Fruit fly (Drosophila melanogaster) whole organism, embryonic: ENCODE measurements around the gene EMC6.

Experiments
- Bteb2 ChIP-seq: fragments of 200-800 bp; sonication (Bioruptor generic); optimal IDR thresholded peaks from 2 replicates; lab custom pipeline; 2016; ENCODE audit warnings: missing biosample characterization, missing genetic modification characterization
- CG11695 ChIP-seq: fragments of 200-800 bp; sonication (Bioruptor generic); IDR thresholded peaks from 3 replicates; pipeline ENCODE4 v1.3.6; 2022; ENCODE audit warnings: missing biosample characterization, missing genetic modification characterization
- CG12104 ChIP-seq: fragments of 200-800 bp; sonication (Bioruptor generic); optimal IDR thresholded peaks from 3 replicates; lab custom pipeline; 2016; ENCODE audit warnings: missing biosample characterization, missing genetic modification characterization
- CG17568 ChIP-seq: fragments of 200-800 bp; sonication (Bioruptor generic); optimal IDR thresholded peaks from 2 replicates; lab custom pipeline; 2018; ENCODE audit warnings: missing biosample characterization, mild to moderate bottlenecking, missing genetic modification characterization, moderate library complexity
- CG3726 ChIP-seq: fragments of 200-800 bp; sonication (Bioruptor generic); IDR thresholded peaks from 3 replicates; pipeline ENCODE4, ENCODE4 v1.3.6; 2022; ENCODE audit warnings: missing biosample characterization, missing genetic modification characterization
- CTCF ChIP-seq: fragments of 200-800 bp; sonication (Bioruptor generic); optimal IDR thresholded peaks from 2 replicates; lab custom pipeline; 2017; ENCODE audit warnings: missing biosample characterization, mild to moderate bottlenecking, missing genetic modification characterization, moderate library complexity
- Myb ChIP-seq: fragments of 200-800 bp; sonication (Bioruptor generic); optimal IDR thresholded peaks from 2 replicates; lab custom pipeline; 2016; ENCODE audit warnings: missing biosample characterization, missing genetic modification characterization
- NC2α ChIP-seq: fragments of 200-800 bp; sonication (Bioruptor generic); optimal IDR thresholded peaks from 2 replicates; lab custom pipeline; 2016; ENCODE audit warnings: missing biosample characterization, missing genetic modification characterization
- h ChIP-seq: fragments of >200 bp; optimal IDR thresholded peaks from 2 replicates; lab custom pipeline; 2017
- run ChIP-seq: fragments of 200-800 bp; sonication (Bioruptor generic); optimal IDR thresholded peaks from 3 replicates; lab custom pipeline; 2018; ENCODE audit warnings: missing biosample characterization, mild to moderate bottlenecking, missing genetic modification characterization

- TF ChIP-seq CG11695 (GFP tag; lab: Robert Waterston, UW) (no peak), Myb (GFP tag; lab: Kevin White, UChicago) (no peak), h (no peak), NC2α (GFP tag; lab: Kevin White, UChicago) (no peak), Bteb2 (GFP tag; lab: Kevin White, UChicago) (no peak), CG17568 (GFP tag; lab: Kevin White, UChicago) (no peak), CTCF (no peak), CG3726 (GFP tag; lab: Robert Waterston, UW) (no peak), run (tag; lab: Kevin White, UChicago) (no peak), CG12104 (GFP tag; lab: Kevin White, UChicago) (no peak)
Observed at dm6 chr3R:25002257-25002656, 22.6 kb downstream of the EMC6 start.
